Worm (Caenorhabditis elegans) whole organism, L4 larva: ENCODE measurements around the gene srlf-15.

ENCODE experiments used
- F10B5.3 ChIP-seq: sonication (generic microtip); optimal IDR thresholded peaks from 2 replicates; lab custom pipeline; 2016; ENCODE audit warnings: mild to moderate bottlenecking, missing genetic modification characterization, missing compliant biosample characterization
- F26F4.8 ChIP-seq: fragments of 200-800 bp; sonication (Bioruptor generic); conservative IDR thresholded peaks from 2 replicates; pipeline ENCODE4 v1.3.6; 2022; ENCODE audit warnings: missing genetic modification characterization, missing compliant biosample characterization
- F44E2.7 ChIP-seq: fragments of 200-800 bp; sonication (Bioruptor generic); IDR thresholded peaks from 2 replicates; pipeline ENCODE4 v2.1.2; 2022; ENCODE audit warnings: missing genetic modification characterization, missing compliant biosample characterization
- F49E8.2 ChIP-seq: sonication (generic microtip); optimal IDR thresholded peaks from 2 replicates; lab custom pipeline; 2016; ENCODE audit warnings: missing compliant biosample characterization, mild to moderate bottlenecking, missing genetic modification characterization, borderline replicate concordance
- Y75B8A.6 ChIP-seq: fragments of 200-800 bp; sonication (Bioruptor generic); IDR thresholded peaks from 2 replicates; pipeline ENCODE4 v1.3.6; 2022; ENCODE audit warnings: missing genetic modification reagents, missing genetic modification characterization, missing compliant biosample characterization
- aha-1 ChIP-seq: fragments of 150-350 bp; peaks from one replicate; lab custom pipeline; 2014; ENCODE audit warnings: missing biosample characterization, missing genetic modification characterization
- attf-4 ChIP-seq: sonication (generic microtip); optimal IDR thresholded peaks from 3 replicates; lab custom pipeline; 2017; ENCODE audit warnings: missing biosample characterization, missing genetic modification characterization
- ceh-82 ChIP-seq: sonication (generic microtip); optimal IDR thresholded peaks from 2 replicates; lab custom pipeline; 2017; ENCODE audit warnings: missing biosample characterization, missing genetic modification characterization
- ces-1 ChIP-seq: fragments of 150-350 bp; sonication (generic microtip); optimal IDR thresholded peaks from 4 replicates; lab custom pipeline; 2014; ENCODE audit warnings: missing biosample characterization, missing genetic modification reagents, missing genetic modification characterization
- dmd-8 ChIP-seq: fragments of 200-800 bp; sonication (Bioruptor generic); IDR thresholded peaks from 2 replicates; pipeline ENCODE4 v1.3.6; 2022; ENCODE audit warnings: missing genetic modification characterization, missing compliant biosample characterization
- egl-43 ChIP-seq: fragments of 200-800 bp; sonication (Bioruptor generic); IDR thresholded peaks from 2 replicates; pipeline ENCODE4 v1.3.6; 2022; ENCODE audit warnings: missing genetic modification reagents, missing genetic modification characterization, missing compliant biosample characterization
- hlh-30 ChIP-seq: sonication (generic microtip); optimal IDR thresholded peaks from 2 replicates; lab custom pipeline; 2017; ENCODE audit warnings: antibody characterized with exemption, mild to moderate bottlenecking, missing genetic modification characterization, missing compliant biosample characterization; ENCODE audit not compliant: insufficient read depth
- jun-1 ChIP-seq: fragments of 150-350 bp; optimal IDR thresholded peaks from 2 replicates; lab custom pipeline; 2014; ENCODE audit warnings: missing biosample characterization, missing genetic modification reagents, missing genetic modification characterization
- lin-15B ChIP-seq: fragments of 150-350 bp; sonication (generic microtip); optimal IDR thresholded peaks from 3 replicates; lab custom pipeline; 2014; ENCODE audit warnings: missing biosample characterization, missing genetic modification characterization
- lsy-2 ChIP-seq, 2 experiments: fragments of 150-350 bp in 1 of 2; sonication (generic microtip) in 1 of 2; optimal IDR thresholded peaks; 2 replicates each; lab custom pipeline; 2014 to 2017; ENCODE audit warnings: missing biosample characterization in 2 of 2, missing genetic modification characterization in 2 of 2
- madf-9 ChIP-seq: fragments of 200-800 bp; sonication (Bioruptor generic); conservative IDR thresholded peaks from 2 replicates; pipeline ENCODE4 v1.3.6; 2022; ENCODE audit warnings: missing genetic modification reagents, missing genetic modification characterization, missing compliant biosample characterization
- mes-2 ChIP-seq: sonication (generic microtip); optimal IDR thresholded peaks from 2 replicates; lab custom pipeline; 2016; ENCODE audit warnings: missing genotype, mild to moderate bottlenecking, missing genetic modification characterization, missing compliant biosample characterization; ENCODE audit not compliant: poor library complexity, severe bottlenecking
- mxl-2 ChIP-seq: fragments of 200-800 bp; sonication (Bioruptor generic); conservative IDR thresholded peaks from 2 replicates; pipeline ENCODE4 v1.3.6; 2022; ENCODE audit warnings: missing genetic modification reagents, missing genetic modification characterization, missing compliant biosample characterization
- nhr-10 ChIP-seq: fragments of 150-350 bp; optimal IDR thresholded peaks from 2 replicates; lab custom pipeline; 2014; ENCODE audit warnings: missing biosample characterization, missing genetic modification characterization
- nhr-111 ChIP-seq: fragments of 200-800 bp; sonication (Bioruptor generic); optimal IDR thresholded peaks from 2 replicates; lab custom pipeline; 2018; ENCODE audit warnings: mild to moderate bottlenecking, missing genetic modification characterization, missing compliant biosample characterization
- pqm-1 ChIP-seq: sonication (generic microtip); optimal IDR thresholded peaks from 2 replicates; lab custom pipeline; 2017; ENCODE audit warnings: missing biosample characterization, missing genetic modification characterization
- rbr-2 ChIP-seq: sonication (generic microtip); optimal IDR thresholded peaks from 2 replicates; lab custom pipeline; 2016; ENCODE audit warnings: missing genotype, missing genetic modification characterization, missing compliant biosample characterization
- set-16 ChIP-seq: fragments of 200-800 bp; sonication (Bioruptor generic); IDR thresholded peaks from 2 replicates; pipeline ENCODE4 v1.3.6; 2022; ENCODE audit warnings: missing genetic modification reagents, missing genetic modification characterization, missing compliant biosample characterization
- tag-97 ChIP-seq: fragments of 200-800 bp; sonication (Bioruptor generic); IDR thresholded peaks from 2 replicates; pipeline ENCODE4 v1.3.6; 2022; ENCODE audit warnings: missing genetic modification characterization, missing compliant biosample characterization
- unc-39 ChIP-seq: sonication (generic microtip); optimal IDR thresholded peaks from 2 replicates; lab custom pipeline; 2017; ENCODE audit warnings: missing biosample characterization, missing genetic modification characterization
- unc-62 ChIP-seq, 3 experiments: fragments of 150-350 bp in 1 of 3; sonication (generic microtip); optimal IDR thresholded peaks in 2 of 3; peaks in 1 of 3; 1 replicate in 1 of 3; 2 replicates in 2 of 3; lab custom pipeline; 2014 to 2017; ENCODE audit warnings: missing biosample characterization in 3 of 3, missing genetic modification characterization in 3 of 3, missing genetic modification reagents in 3 of 3, missing genotype in 1 of 3

The srlf-15 gene

ce11 chrII:11035774-11036173 lies at the start of gene srlf-15:
Gene srlf-15, plus strand, starts transcription at chrII:11036074.
- no peak for TF ChIP-seq F10B5.3 (tag; lab: Kevin White, UChicago)
- TF ChIP-seq F44E2.7 (GFP tag; lab: Robert Waterston, UW), result no peak
- TF ChIP-seq Y75B8A.6 (GFP tag; lab: Robert Waterston, UW), result no peak
- no peak for TF ChIP-seq F49E8.2 (tag; lab: Kevin White, UChicago)
- no peak for TF ChIP-seq ceh-82 (tag; lab: Kevin White, UChicago)
- TF ChIP-seq dmd-8 (GFP tag; lab: Robert Waterston, UW), result no peak
- TF ChIP-seq madf-9 (GFP tag; lab: Robert Waterston, UW), result no peak
- no peak for TF ChIP-seq F26F4.8 (GFP tag; lab: Robert Waterston, UW)
- no peak for TF ChIP-seq lin-15B (tag; lab: Kevin White, UChicago)
- no peak for TF ChIP-seq unc-39
- TF ChIP-seq pqm-1 (tag; lab: Kevin White, UChicago), result no peak
- no peak for TF ChIP-seq jun-1 (tag; lab: Kevin White, UChicago)
- no peak for TF ChIP-seq rbr-2 (tag; lab: Kevin White, UChicago)
- no peak for TF ChIP-seq nhr-10 (tag; lab: Kevin White, UChicago)

- TF ChIP-seq set-16 (GFP tag; lab: Robert Waterston, UW) (peak; percentile 44), hlh-30 (tag; lab: Kevin White, UChicago) (no peak), egl-43 (GFP tag; lab: Robert Waterston, UW) (0 out of 2 replicates have a peak, but pooled peaks have one; percentile 26), aha-1 (peak; percentile 60), unc-62 (GFP tag; optimal IDR thresholded peaks at IDR 0.05 in 1 of 2; lab: Kevin White, UChicago) (peak in 1 of 2 experiments; percentile 82), unc-62 (tag; optimal IDR thresholded peaks at IDR 0.05; lab: Kevin White, UChicago) (no peak)
- TF ChIP-seq, all 104 proteins: peak for 4
These were observed 49.3 kb upstream of the srlf-15 start for ce11 chrII:10986461-10987090.

- no peak for TF ChIP-seq mxl-2 (GFP tag; lab: Robert Waterston, UW)
- no peak for TF ChIP-seq lsy-2 (tag; optimal IDR thresholded peaks at IDR 0.05; lab: Kevin White, UChicago)
- peak; percentile 5 for TF ChIP-seq mes-2 (tag; lab: Kevin White, UChicago)
- no peak for TF ChIP-seq tag-97 (GFP tag; lab: Robert Waterston, UW)
- TF ChIP-seq aha-1, result peak; percentile 53
- no peak for TF ChIP-seq lin-15B (tag; lab: Kevin White, UChicago)
These were observed 47.3 kb upstream of the srlf-15 start for ce11 chrII:10988575-10988974.

DNA sequence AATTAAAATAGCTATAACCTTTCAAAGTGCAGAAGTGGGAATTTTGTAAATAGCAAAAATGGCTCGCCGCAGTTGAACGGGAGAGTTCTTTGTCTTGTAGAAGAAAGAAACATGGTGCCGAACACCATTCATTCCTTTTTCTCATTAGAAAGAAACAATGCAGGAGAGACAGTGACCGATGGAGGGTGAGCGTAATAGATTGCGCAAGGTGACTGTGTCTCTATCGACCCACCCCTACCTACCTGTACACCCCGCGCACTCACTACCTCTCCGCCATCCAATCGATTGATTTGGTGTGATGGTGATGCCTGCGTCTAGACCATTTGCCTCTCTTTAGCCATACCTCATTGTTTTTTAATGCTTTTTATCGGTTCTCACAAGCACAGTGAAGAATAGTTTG lies 46.7 kb upstream of the srlf-15 start:
- TF ChIP-seq set-16 (GFP tag; lab: Robert Waterston, UW) (no peak), mes-2 (tag; lab: Kevin White, UChicago) (peak; percentile 2)

DNA sequence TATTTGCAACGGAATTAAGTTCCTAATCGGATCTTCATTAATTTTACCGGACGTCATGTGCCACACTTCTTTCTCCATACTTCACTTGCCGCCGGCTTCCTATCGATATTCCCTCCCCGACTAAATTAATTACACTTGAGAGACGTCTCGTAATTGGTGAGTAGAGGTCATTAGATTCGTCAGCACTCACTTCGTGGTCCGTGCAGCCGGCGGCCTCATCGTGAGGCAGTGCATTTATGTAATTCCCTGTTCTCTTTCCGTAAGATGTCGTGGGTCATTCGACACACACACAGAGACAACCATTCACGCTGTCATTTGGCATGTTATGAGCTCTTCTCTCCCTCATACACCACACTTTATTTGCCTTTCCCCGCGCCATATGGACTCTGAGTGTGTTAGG lies 45.3 kb upstream of the srlf-15 start:
- TF ChIP-seq nhr-111 (GFP tag; lab: Kevin White, UChicago) (no peak), unc-62 (GFP tag; optimal IDR thresholded peaks at IDR 0.05 in 1 of 2; lab: Kevin White, UChicago) (peak in 1 of 2 experiments; percentile 43), unc-62 (tag; optimal IDR thresholded peaks at IDR 0.05; lab: Kevin White, UChicago) (no peak), ces-1 (peak; percentile 16)

DNA sequence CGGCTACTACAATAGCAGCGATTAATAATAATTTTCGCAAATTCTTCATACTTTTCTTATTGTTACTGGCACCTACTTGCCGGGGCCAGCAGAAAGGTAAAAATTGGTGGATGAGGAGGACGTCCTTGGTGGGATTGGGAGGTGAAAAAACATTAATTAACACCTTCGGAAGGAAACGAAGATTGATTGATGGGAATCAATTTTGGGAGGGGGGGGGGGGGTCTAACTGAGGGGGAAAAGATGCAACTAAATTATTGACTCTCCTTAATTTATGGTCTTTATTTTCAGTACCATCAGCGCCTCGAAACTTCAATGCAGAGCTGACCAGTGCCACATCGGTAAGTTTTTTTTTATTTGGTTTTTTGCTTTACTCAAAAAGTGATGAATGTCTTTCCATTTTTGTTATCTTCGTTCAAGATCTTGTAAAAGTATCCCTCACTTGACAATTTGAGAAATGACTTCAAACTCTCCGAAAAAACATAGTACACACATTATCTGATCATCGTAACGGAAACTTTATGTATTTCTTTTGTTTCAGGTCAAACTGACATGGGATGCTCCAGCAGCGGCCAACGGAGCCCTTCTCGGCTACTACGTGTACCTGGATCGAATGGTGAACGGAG lies 42.2 kb upstream of the srlf-15 start:
- peak; percentile 71 for TF ChIP-seq aha-1
- TF ChIP-seq attf-4 (tag; lab: Kevin White, UChicago), result no peak
- TF ChIP-seq unc-62 (GFP tag; optimal IDR thresholded peaks at IDR 0.05 in 1 of 2; lab: Kevin White, UChicago), result peak in 1 of 2 experiments; percentile 77
- TF ChIP-seq unc-62 (tag; optimal IDR thresholded peaks at IDR 0.05; lab: Kevin White, UChicago), result no peak
